Worm (Caenorhabditis elegans) whole organism, L4 larva: Measurements from ENCODE around the gene nspc-1.
A peak's percentile ranks its signal among the peaks of the same experiment; 100 is the strongest.

Experiments used
- D1046.2 ChIP-seq: fragments of 200-800 bp; sonication (Bioruptor generic); IDR thresholded peaks from 2 replicates; pipeline ENCODE4 v1.3.6; 2022; ENCODE audit warnings: missing genetic modification characterization, missing compliant biosample characterization
- F37D6.2 ChIP-seq: sonication (generic microtip); optimal IDR thresholded peaks from 2 replicates; lab custom pipeline; 2016; ENCODE audit warnings: mild to moderate bottlenecking, missing genetic modification characterization, missing compliant biosample characterization
- F49E8.2 ChIP-seq: sonication (generic microtip); optimal IDR thresholded peaks from 2 replicates; lab custom pipeline; 2016; ENCODE audit warnings: missing compliant biosample characterization, mild to moderate bottlenecking, missing genetic modification characterization, borderline replicate concordance
- Y5F2A.4 ChIP-seq: fragments of 200-800 bp; sonication (Bioruptor generic); optimal IDR thresholded peaks from 2 replicates; lab custom pipeline; 2018; ENCODE audit warnings: mild to moderate bottlenecking, missing genetic modification characterization, missing compliant biosample characterization
- Y75B8A.6 ChIP-seq: fragments of 200-800 bp; sonication (Bioruptor generic); IDR thresholded peaks from 2 replicates; pipeline ENCODE4 v1.3.6; 2022; ENCODE audit warnings: missing genetic modification reagents, missing genetic modification characterization, missing compliant biosample characterization
- ZK337.2 ChIP-seq: fragments of 200-800 bp; sonication (Bioruptor generic); IDR thresholded peaks from 2 replicates; pipeline ENCODE4 v1.3.6; 2022; ENCODE audit warnings: missing genetic modification reagents, missing genetic modification characterization, missing compliant biosample characterization
- ZK546.5 ChIP-seq, 2 experiments: sonication (generic microtip); optimal IDR thresholded peaks; 2 replicates each; lab custom pipeline; 2017; ENCODE audit warnings: missing biosample characterization in 2 of 2, missing genetic modification characterization in 2 of 2
- aha-1 ChIP-seq: fragments of 150-350 bp; peaks from one replicate; lab custom pipeline; 2014; ENCODE audit warnings: missing biosample characterization, missing genetic modification characterization
- arid-1 ChIP-seq: fragments of 200-800 bp; sonication (Bioruptor generic); conservative IDR thresholded peaks from 2 replicates; pipeline ENCODE4 v1.3.6; 2022; ENCODE audit warnings: missing genetic modification reagents, missing genetic modification characterization, missing compliant biosample characterization
- attf-4 ChIP-seq: sonication (generic microtip); optimal IDR thresholded peaks from 3 replicates; lab custom pipeline; 2017; ENCODE audit warnings: missing biosample characterization, missing genetic modification characterization
- ceh-20 ChIP-seq: fragments of 200-800 bp; sonication (Bioruptor generic); IDR thresholded peaks from 2 replicates; pipeline ENCODE4 v1.3.6; 2022; ENCODE audit warnings: missing genetic modification reagents, missing genetic modification characterization, missing compliant biosample characterization
- ceh-28 ChIP-seq: fragments of 150-350 bp; optimal IDR thresholded peaks from 2 replicates; lab custom pipeline; 2014; ENCODE audit warnings: missing biosample characterization, missing genetic modification reagents, missing genetic modification characterization
- ceh-32 ChIP-seq: sonication (generic microtip); optimal IDR thresholded peaks from 2 replicates; lab custom pipeline; 2016; ENCODE audit warnings: mild to moderate bottlenecking, missing genetic modification characterization, missing compliant biosample characterization; ENCODE audit not compliant: poor library complexity
- ceh-82 ChIP-seq: sonication (generic microtip); optimal IDR thresholded peaks from 2 replicates; lab custom pipeline; 2017; ENCODE audit warnings: missing biosample characterization, missing genetic modification characterization
- ces-1 ChIP-seq: fragments of 150-350 bp; sonication (generic microtip); optimal IDR thresholded peaks from 4 replicates; lab custom pipeline; 2014; ENCODE audit warnings: missing biosample characterization, missing genetic modification reagents, missing genetic modification characterization
- daf-19 ChIP-seq: fragments of 200-800 bp; sonication (Bioruptor generic); conservative IDR thresholded peaks from 2 replicates; pipeline ENCODE4 v1.3.6; 2022; ENCODE audit warnings: missing genetic modification characterization, missing compliant biosample characterization
- daf-8 ChIP-seq: fragments of 200-800 bp; sonication (Bioruptor generic); IDR thresholded peaks from 2 replicates; pipeline ENCODE4 v1.3.6; 2022; ENCODE audit warnings: missing genetic modification characterization, missing compliant biosample characterization
- dmd-8 ChIP-seq: fragments of 200-800 bp; sonication (Bioruptor generic); IDR thresholded peaks from 2 replicates; pipeline ENCODE4 v1.3.6; 2022; ENCODE audit warnings: missing genetic modification characterization, missing compliant biosample characterization
- dpl-1 ChIP-seq: fragments of 150-350 bp; optimal IDR thresholded peaks from 2 replicates; lab custom pipeline; 2014; ENCODE audit warnings: missing biosample characterization, missing genetic modification reagents, missing genetic modification characterization
- duxl-1 ChIP-seq: sonication (generic microtip); optimal IDR thresholded peaks from 2 replicates; lab custom pipeline; 2016; ENCODE audit warnings: mild to moderate bottlenecking, missing genetic modification characterization, moderate library complexity, missing compliant biosample characterization; ENCODE audit not compliant: poor library complexity
- dve-1 ChIP-seq: sonication (generic microtip); optimal IDR thresholded peaks from 2 replicates; lab custom pipeline; 2017; ENCODE audit warnings: antibody characterized with exemption, mild to moderate bottlenecking, missing genetic modification characterization, missing compliant biosample characterization; ENCODE audit not compliant: insufficient read depth
- fos-1 ChIP-seq: fragments of 150-350 bp; optimal IDR thresholded peaks from 2 replicates; lab custom pipeline; 2014; ENCODE audit warnings: missing biosample characterization, missing genetic modification characterization
- hif-1 ChIP-seq, 2 experiments: sonication (generic microtip); optimal IDR thresholded peaks; 2 replicates each; lab custom pipeline; 2016 to 2017; ENCODE audit warnings: missing compliant biosample characterization in 2 of 2, missing genetic modification characterization in 2 of 2, missing genetic modification reagents in 2 of 2, missing genotype in 2 of 2, mild to moderate bottlenecking in 1 of 2
- lim-7 ChIP-seq: fragments of 200-800 bp; sonication (Bioruptor generic); IDR thresholded peaks from 2 replicates; pipeline ENCODE4 v1.3.6; 2022; ENCODE audit warnings: missing genetic modification characterization, missing compliant biosample characterization
- lin-1 ChIP-seq: fragments of 200-800 bp; sonication (Bioruptor generic); IDR thresholded peaks from 2 replicates; pipeline ENCODE4 v1.3.6; 2022; ENCODE audit warnings: missing genetic modification reagents, missing genetic modification characterization, missing compliant biosample characterization
- lin-13 ChIP-seq: fragments of 150-350 bp; optimal IDR thresholded peaks from 2 replicates; lab custom pipeline; 2014; ENCODE audit warnings: missing biosample characterization, missing genetic modification reagents, missing genetic modification characterization
- lin-29 ChIP-seq: fragments of 200-800 bp; sonication (Bioruptor generic); IDR thresholded peaks from 2 replicates; pipeline ENCODE4 v1.3.6; 2022; ENCODE audit warnings: missing genetic modification reagents, missing genetic modification characterization, missing compliant biosample characterization
- lin-39 ChIP-seq: fragments of 150-350 bp; optimal IDR thresholded peaks from 2 replicates; lab custom pipeline; 2014; ENCODE audit warnings: missing biosample characterization, missing genetic modification reagents, missing genetic modification characterization
- lir-3 ChIP-seq: sonication (generic microtip); optimal IDR thresholded peaks from 2 replicates; lab custom pipeline; 2016; ENCODE audit warnings: mild to moderate bottlenecking, missing genetic modification characterization, missing compliant biosample characterization
- lsy-2 ChIP-seq, 2 experiments: fragments of 150-350 bp in 1 of 2; sonication (generic microtip) in 1 of 2; optimal IDR thresholded peaks; 2 replicates each; lab custom pipeline; 2014 to 2017; ENCODE audit warnings: missing biosample characterization in 2 of 2, missing genetic modification characterization in 2 of 2
- madf-5 ChIP-seq, 2 experiments: fragments of 200-800 bp; sonication (Bioruptor generic); IDR thresholded peaks; 2 replicates each; pipeline ENCODE4 v1.3.6; 2022; ENCODE audit warnings: missing compliant biosample characterization in 2 of 2, missing genetic modification characterization in 2 of 2
- madf-9 ChIP-seq: fragments of 200-800 bp; sonication (Bioruptor generic); conservative IDR thresholded peaks from 2 replicates; pipeline ENCODE4 v1.3.6; 2022; ENCODE audit warnings: missing genetic modification reagents, missing genetic modification characterization, missing compliant biosample characterization
- mdl-1 ChIP-seq, 2 experiments: fragments of 150-350 bp in 1 of 2; sonication (generic microtip) in 1 of 2; optimal IDR thresholded peaks; 2 replicates each; lab custom pipeline; 2014 to 2017; ENCODE audit warnings: missing biosample characterization in 2 of 2, missing genetic modification characterization in 2 of 2
- mep-1 ChIP-seq: fragments of 150-350 bp; sonication (generic microtip); optimal IDR thresholded peaks from 3 replicates; lab custom pipeline; 2014; ENCODE audit warnings: missing biosample characterization, missing genetic modification characterization
- mxl-2 ChIP-seq: fragments of 200-800 bp; sonication (Bioruptor generic); conservative IDR thresholded peaks from 2 replicates; pipeline ENCODE4 v1.3.6; 2022; ENCODE audit warnings: missing genetic modification reagents, missing genetic modification characterization, missing compliant biosample characterization
- mxl-3 ChIP-seq: fragments of 200-800 bp; sonication (Bioruptor generic); optimal IDR thresholded peaks from 2 replicates; lab custom pipeline; 2018; ENCODE audit warnings: mild to moderate bottlenecking, missing genetic modification characterization, missing compliant biosample characterization
- nhr-11 ChIP-seq: fragments of 150-350 bp; optimal IDR thresholded peaks from 2 replicates; lab custom pipeline; 2014; ENCODE audit warnings: missing biosample characterization, missing genetic modification characterization
- nhr-111 ChIP-seq: fragments of 200-800 bp; sonication (Bioruptor generic); optimal IDR thresholded peaks from 2 replicates; lab custom pipeline; 2018; ENCODE audit warnings: mild to moderate bottlenecking, missing genetic modification characterization, missing compliant biosample characterization
- nhr-237 ChIP-seq: sonication (generic microtip); optimal IDR thresholded peaks from 2 replicates; lab custom pipeline; 2017; ENCODE audit warnings: missing biosample characterization, missing genetic modification characterization
- nhr-25 ChIP-seq: sonication (generic microtip); optimal IDR thresholded peaks from 2 replicates; lab custom pipeline; 2017; ENCODE audit warnings: missing genetic modification characterization, mild to moderate bottlenecking, missing compliant biosample characterization, antibody characterized with exemption, moderate library complexity, borderline replicate concordance; ENCODE audit not compliant: insufficient read depth
- nhr-76 ChIP-seq: fragments of 150-350 bp; optimal IDR thresholded peaks from 2 replicates; lab custom pipeline; 2014; ENCODE audit warnings: missing biosample characterization, missing genetic modification characterization
- pha-4 ChIP-seq, 2 experiments: fragments of 150-350 bp in 1 of 2; fragments of 200-800 bp in 1 of 2; sonication (Bioruptor generic) in 1 of 2; IDR thresholded peaks in 1 of 2; optimal IDR thresholded peaks in 1 of 2; 2 replicates each; pipeline versions ENCODE4 v1.3.6 to Lab custom; 2014 to 2022; ENCODE audit warnings: missing genetic modification characterization in 2 of 2, missing genetic modification reagents in 2 of 2, missing biosample characterization in 1 of 2, missing compliant biosample characterization in 1 of 2
- php-3 ChIP-seq: fragments of 200-800 bp; sonication (Bioruptor generic); IDR thresholded peaks from 2 replicates; pipeline ENCODE4 v1.3.6; 2022; ENCODE audit warnings: missing genetic modification reagents, missing genetic modification characterization, missing compliant biosample characterization
- pqm-1 ChIP-seq: sonication (generic microtip); optimal IDR thresholded peaks from 2 replicates; lab custom pipeline; 2017; ENCODE audit warnings: missing biosample characterization, missing genetic modification characterization
- rbr-2 ChIP-seq: sonication (generic microtip); optimal IDR thresholded peaks from 2 replicates; lab custom pipeline; 2016; ENCODE audit warnings: missing genotype, missing genetic modification characterization, missing compliant biosample characterization
- spr-3 ChIP-seq: fragments of 200-800 bp; sonication (Bioruptor generic); optimal IDR thresholded peaks from 2 replicates; lab custom pipeline; 2018; ENCODE audit warnings: mild to moderate bottlenecking, missing genetic modification characterization, missing compliant biosample characterization
- tag-97 ChIP-seq: fragments of 200-800 bp; sonication (Bioruptor generic); IDR thresholded peaks from 2 replicates; pipeline ENCODE4 v1.3.6; 2022; ENCODE audit warnings: missing genetic modification characterization, missing compliant biosample characterization
- unc-62 ChIP-seq, 3 experiments: fragments of 150-350 bp in 1 of 3; sonication (generic microtip); optimal IDR thresholded peaks in 2 of 3; peaks in 1 of 3; 1 replicate in 1 of 3; 2 replicates in 2 of 3; lab custom pipeline; 2014 to 2017; ENCODE audit warnings: missing biosample characterization in 3 of 3, missing genetic modification characterization in 3 of 3, missing genetic modification reagents in 3 of 3, missing genotype in 1 of 3
- zfp-2 ChIP-seq: sonication (generic microtip); optimal IDR thresholded peaks from 2 replicates; lab custom pipeline; 2016; ENCODE audit warnings: mild to moderate bottlenecking, missing genetic modification characterization, missing compliant biosample characterization

The nspc-1 gene

ce11 chrX:8545971-8546442, 11.1 kb upstream of the nspc-1 start, which contains the start of gene sdha-1:
sdha-1 (minus strand) TSS chrX:8546021.
- peak in 1 of 2 experiments; percentile 75 for TF ChIP-seq unc-62 (GFP tag; optimal IDR thresholded peaks at IDR 0.05 in 1 of 2; lab: Kevin White, UChicago)
- TF ChIP-seq unc-62 (tag; optimal IDR thresholded peaks at IDR 0.05; lab: Kevin White, UChicago) = no peak
- no peak for TF ChIP-seq lim-7 (GFP tag; lab: Robert Waterston, UW)
- TF ChIP-seq daf-8 (GFP tag; lab: Robert Waterston, UW) = no peak
- TF ChIP-seq mep-1 = peak; percentile 97
- TF ChIP-seq lin-29 (GFP tag; lab: Robert Waterston, UW) = 0 out of 2 replicates have a peak, but pooled peaks have one; percentile 13
- no peak for TF ChIP-seq madf-5 (GFP tag; IDR thresholded peaks at IDR 0.05; lab: Robert Waterston, UW)
- TF ChIP-seq mxl-3 (GFP tag; lab: Kevin White, UChicago) = peak; percentile 93
- TF ChIP-seq aha-1 (tag; lab: Kevin White, UChicago) = peak; percentile 100
- TF ChIP-seq Y75B8A.6 (GFP tag; lab: Robert Waterston, UW) = no peak
- TF ChIP-seq D1046.2 (GFP tag; lab: Robert Waterston, UW) = no peak
- TF ChIP-seq F37D6.2 = peak; percentile 55
- TF ChIP-seq spr-3 (GFP tag; lab: Kevin White, UChicago) = no peak
- TF ChIP-seq lin-13 (GFP tag; lab: Kevin White, UChicago) = peak; percentile 86
- no peak for TF ChIP-seq attf-4
- TF ChIP-seq lin-39 (tag; lab: Kevin White, UChicago) = no peak
- TF ChIP-seq mdl-1 (tag; optimal IDR thresholded peaks at IDR 0.05; lab: Kevin White, UChicago) = peak; percentile 45 to 96
- TF ChIP-seq pqm-1 = peak; percentile 67
- TF ChIP-seq mxl-2 = no peak
- no peak for TF ChIP-seq php-3 (GFP tag; lab: Robert Waterston, UW)
- TF ChIP-seq nhr-237 (tag; lab: Kevin White, UChicago) = no peak
- TF ChIP-seq daf-19 = 0 out of 2 replicates have a peak, but pooled peaks have one; percentile 20
- no peak for TF ChIP-seq madf-9 (GFP tag; lab: Robert Waterston, UW)
- no peak for TF ChIP-seq dmd-8 (GFP tag; lab: Robert Waterston, UW)
- no peak for TF ChIP-seq zfp-2 (tag; lab: Kevin White, UChicago)
- TF ChIP-seq nhr-111 = no peak
- no peak for TF ChIP-seq fos-1 (tag; lab: Kevin White, UChicago)
- peak; percentile 66 for TF ChIP-seq duxl-1
- peak; percentile 3 for TF ChIP-seq nhr-25 (tag; lab: Kevin White, UChicago)
- TF ChIP-seq tag-97 (GFP tag; lab: Robert Waterston, UW) = no peak
- TF ChIP-seq ZK337.2 (GFP tag; lab: Robert Waterston, UW) = no peak
- TF ChIP-seq nhr-76 (tag; lab: Kevin White, UChicago) = no peak
- TF ChIP-seq ceh-20 (GFP tag; lab: Robert Waterston, UW) = peak; percentile 64; the same call in 1 of the 2 replicates
- 0 out of 2 replicates have a peak, but pooled peaks have one; percentile 55 for TF ChIP-seq arid-1 (GFP tag; lab: Robert Waterston, UW)
- no peak for TF ChIP-seq ZK546.5 (tag; optimal IDR thresholded peaks at IDR 0.05; lab: Kevin White, UChicago)
- TF ChIP-seq ceh-82 = no peak
- no peak for TF ChIP-seq ces-1 (GFP tag; lab: Kevin White, UChicago)
- TF ChIP-seq nhr-11 (tag; lab: Kevin White, UChicago) = peak; percentile 90
- TF ChIP-seq lsy-2 (tag; optimal IDR thresholded peaks at IDR 0.05; lab: Kevin White, UChicago) = peak; percentile 62 to 91
- TF ChIP-seq Y5F2A.4 = no peak
- TF ChIP-seq ceh-28 (tag; lab: Kevin White, UChicago) = no peak
- no peak for TF ChIP-seq ceh-32
- TF ChIP-seq hif-1 (tag; optimal IDR thresholded peaks at IDR 0.05; lab: Kevin White, UChicago) = peak; percentile 93 to 100
- no peak for TF ChIP-seq lin-1 (GFP tag; lab: Robert Waterston, UW)
- no peak for TF ChIP-seq F49E8.2 (tag; lab: Kevin White, UChicago)
- peak; percentile 80 for TF ChIP-seq rbr-2 (tag; lab: Kevin White, UChicago)
- no peak for TF ChIP-seq lir-3 (tag; lab: Kevin White, UChicago)
- peak; percentile 80 for TF ChIP-seq dpl-1 (GFP tag; lab: Kevin White, UChicago)
- TF ChIP-seq pha-4 (GFP tag; IDR thresholded peaks at IDR 0.05; lab: Robert Waterston, UW) = peak; percentile 50; the same call in 1 of the 2 replicates
- TF ChIP-seq pha-4 (tag; optimal IDR thresholded peaks at IDR 0.05; lab: Kevin White, UChicago) = peak; percentile 44
- peak; percentile 98 for TF ChIP-seq dve-1 (tag; lab: Kevin White, UChicago)
